Worm (Caenorhabditis elegans) whole organism, L4/young adult: ENCODE measurements around the gene C26B9.7.

Experiments
- W03F9.2 ChIP-seq: fragments of 150-350 bp; optimal IDR thresholded peaks from 2 replicates; lab custom pipeline; 2014; ENCODE audit warnings: missing biosample characterization, missing genetic modification characterization
- dao-5 ChIP-seq: sonication (generic microtip); optimal IDR thresholded peaks from 2 replicates; lab custom pipeline; 2016; ENCODE audit warnings: missing genotype, missing genetic modification characterization, moderate library complexity, missing compliant biosample characterization
- him-1 ChIP-seq: sonication (generic microtip); optimal IDR thresholded peaks from 2 replicates; lab custom pipeline; 2016; ENCODE audit warnings: missing genotype, missing genetic modification reagents, missing genetic modification characterization, missing compliant biosample characterization

- TF ChIP-seq dao-5 (tag; lab: Kevin White, UChicago): no peak
- no peak for TF ChIP-seq him-1
- no peak for TF ChIP-seq W03F9.2 (tag; lab: Kevin White, UChicago)
Measured at ce11 chrX:5329236-5329635, 12.9 kb upstream of the C26B9.7 start, which contains the start of gene C26B9.5.
